Worm (Caenorhabditis elegans): ENCODE measurements around the gene C43F9.4.

C43F9.4 gene

ce11 chrIV:10589072-10589471, at the start of gene C43F9.4:
Gene C43F9.4 (minus strand): TSS chrIV:10589172.
- TF ChIP-seq nhr-77 (tag; optimal IDR thresholded peaks at IDR 0.05) = no peak
- no peak for TF ChIP-seq nhr-25 (tag; optimal IDR thresholded peaks at IDR 0.05; ENCODE audit: borderline replicate concordance, insufficient read depth)
- TF ChIP-seq dpl-1 (GFP tag; optimal IDR thresholded peaks at IDR 0.05) = no peak
- TF ChIP-seq F10B5.3 (tag; optimal IDR thresholded peaks at IDR 0.05) = no peak
- TF ChIP-seq vab-7 (GFP tag; IDR thresholded peaks at IDR 0.05) = no peak
- no peak for TF ChIP-seq mxl-3 (GFP tag; optimal IDR thresholded peaks at IDR 0.05)
- no peak for TF ChIP-seq Y105C5A.15 (GFP tag; IDR thresholded peaks at IDR 0.05)
- TF ChIP-seq sdz-12 (GFP tag; optimal IDR thresholded peaks at IDR 0.05) = no peak
- TF ChIP-seq ctbp-1 (GFP tag; IDR thresholded peaks at IDR 0.05) = no peak
- TF ChIP-seq fkh-10 (GFP tag; optimal IDR thresholded peaks at IDR 0.05) = no peak
- no peak for TF ChIP-seq ZK546.5 (tag; optimal IDR thresholded peaks at IDR 0.05)
- TF ChIP-seq Y5F2A.4 (GFP tag; optimal IDR thresholded peaks at IDR 0.05) = no peak
- no peak for TF ChIP-seq lin-13 (GFP tag; optimal IDR thresholded peaks at IDR 0.05)
- no peak for TF ChIP-seq php-3 (GFP tag; IDR thresholded peaks at IDR 0.05)
- TF ChIP-seq lin-29 (GFP tag; IDR thresholded peaks at IDR 0.05) = no peak
- TF ChIP-seq mes-2 (tag; optimal IDR thresholded peaks at IDR 0.05; ENCODE audit: poor library complexity, severe bottlenecking) = no peak
- no peak for TF ChIP-seq tag-97 (GFP tag; IDR thresholded peaks at IDR 0.05)

ce11 chrIV:10636649-10637048, 47.7 kb upstream of the C43F9.4 start, which contains the start of gene F56C4.1:
Gene F56C4.1 (plus strand): TSS chrIV:10636949.
- TF ChIP-seq nhr-76 (tag; optimal IDR thresholded peaks at IDR 0.05) (no peak), T26A8.4 (GFP tag; IDR thresholded peaks at IDR 0.05) (no peak), nhr-111 (GFP tag; optimal IDR thresholded peaks at IDR 0.05) (no peak), madf-5 (GFP tag; IDR thresholded peaks at IDR 0.05) (no peak)

- TF ChIP-seq dve-1 (tag; optimal IDR thresholded peaks at IDR 0.05; ENCODE audit: insufficient read depth) = peak; percentile 58
- no peak for TF ChIP-seq dpl-1 (GFP tag; optimal IDR thresholded peaks at IDR 0.05)
- no peak for TF ChIP-seq set-16 (GFP tag; IDR thresholded peaks at IDR 0.05)
- TF ChIP-seq mdt-29 (GFP tag; IDR thresholded peaks at IDR 0.05) = no peak
- no peak for TF ChIP-seq lir-3 (tag; optimal IDR thresholded peaks at IDR 0.05)
- no peak for TF ChIP-seq gei-8 (GFP tag; optimal IDR thresholded peaks at IDR 0.05)
- no peak for TF ChIP-seq ceh-32 (tag; optimal IDR thresholded peaks at IDR 0.05; ENCODE audit: poor library complexity)
- TF ChIP-seq fkh-10 (GFP tag; optimal IDR thresholded peaks at IDR 0.05) = no peak
- TF ChIP-seq mxl-2 (GFP tag; conservative IDR thresholded peaks at IDR 0.05) = no peak
- TF ChIP-seq lin-13 (GFP tag; optimal IDR thresholded peaks at IDR 0.05) = no peak
- no peak for TF ChIP-seq nhr-102 (tag; optimal IDR thresholded peaks at IDR 0.05)
- TF ChIP-seq php-3 (GFP tag; IDR thresholded peaks at IDR 0.05) = peak; percentile 95
- TF ChIP-seq ceh-20 (GFP tag; IDR thresholded peaks at IDR 0.05) = peak; percentile 76
- no peak for TF ChIP-seq spr-1 (tag; optimal IDR thresholded peaks at IDR 0.05)
- no peak for TF ChIP-seq mep-1 (tag; optimal IDR thresholded peaks at IDR 0.05)
- TF ChIP-seq ceh-28 (tag; optimal IDR thresholded peaks at IDR 0.05) = no peak
- peak; percentile 61 for TF ChIP-seq nhr-48 (tag; optimal IDR thresholded peaks at IDR 0.05)
- no peak for TF ChIP-seq vab-7 (GFP tag; IDR thresholded peaks at IDR 0.05)
- peak; percentile 53 for TF ChIP-seq T20F7.1 (GFP tag; optimal IDR thresholded peaks at IDR 0.05)
- peak; percentile 30 for TF ChIP-seq nhr-77 (tag; optimal IDR thresholded peaks at IDR 0.05)
- TF ChIP-seq lin-15B (tag; optimal IDR thresholded peaks at IDR 0.05) = no peak
- peak; percentile 69 for TF ChIP-seq hlh-11 (tag; optimal IDR thresholded peaks at IDR 0.05)
- no peak for TF ChIP-seq nhr-76 (tag; optimal IDR thresholded peaks at IDR 0.05)
- no peak for TF ChIP-seq F10B5.3 (tag; optimal IDR thresholded peaks at IDR 0.05)
- TF ChIP-seq ces-1 (GFP tag; optimal IDR thresholded peaks at IDR 0.05) = no peak
- TF ChIP-seq dmd-8 (GFP tag; IDR thresholded peaks at IDR 0.05) = no peak
- TF ChIP-seq snpc-4 (tag; optimal IDR thresholded peaks at IDR 0.05) = no peak
- TF ChIP-seq cey-2 (tag; optimal IDR thresholded peaks at IDR 0.05; ENCODE audit: borderline replicate concordance, insufficient read depth) = peak; percentile 32
- no peak for TF ChIP-seq nhr-42 (GFP tag; IDR thresholded peaks at IDR 0.05)
- no peak for TF ChIP-seq lim-7 (GFP tag; IDR thresholded peaks at IDR 0.05)
- TF ChIP-seq duxl-1 (tag; optimal IDR thresholded peaks at IDR 0.05; ENCODE audit: poor library complexity) = no peak
- no peak for TF ChIP-seq jun-1 (tag; optimal IDR thresholded peaks at IDR 0.05)
- peak; percentile 80 for TF ChIP-seq dmd-6 (GFP tag; IDR thresholded peaks at IDR 0.05)
These were observed 42.1 kb upstream of the C43F9.4 start, which contains the start of gene F56C4.4 for ce11 chrIV:10630953-10631554. Gene F56C4.4 (minus strand): TSS chrIV:10631267.

All from whole organism, L4 larva.